Fruit fly (Drosophila melanogaster) ovary, adult (tissue): Measurements from ENCODE around the gene CG13022.
A peak's percentile ranks its signal among the peaks of the same experiment; 100 is the strongest.

ENCODE experiments used
- CG17801 ChIP-seq: fragments of 200-800 bp; optimal IDR thresholded peaks from 2 replicates; lab custom pipeline; 2019; ENCODE audit warnings: missing biosample characterization, mild to moderate bottlenecking, missing genetic modification characterization, moderate library complexity; ENCODE audit not compliant: partially characterized antibody

The CG13022 gene

dm6 chr3L:16917409-16918173, 21.2 kb downstream of the CG13022 start:
- TF ChIP-seq CG17801 (GFP tag; lab: Kevin White, UChicago): no peak

dm6 chr3L:16915766-16916476, 22.8 kb downstream of the CG13022 start:
- TF ChIP-seq CG17801 (GFP tag; lab: Kevin White, UChicago): peak; percentile 25

dm6 chr3L:16914113-16914512, 24.6 kb downstream of the CG13022 start:
- no peak for TF ChIP-seq CG17801 (GFP tag; lab: Kevin White, UChicago)

- TF ChIP-seq CG17801 (GFP tag; lab: Kevin White, UChicago): no peak
Observed at dm6 chr3L:16910466-16910865, 28.3 kb downstream of the CG13022 start.

dm6 chr3L:16896408-16896807, 42.3 kb downstream of the CG13022 start:
- no peak for TF ChIP-seq CG17801 (GFP tag; lab: Kevin White, UChicago)

dm6 chr3L:16893647-16894046, 45.1 kb downstream of the CG13022 start:
- no peak for TF ChIP-seq CG17801 (GFP tag; lab: Kevin White, UChicago)

dm6 chr3L:16892728-16893271, 46.0 kb downstream of the CG13022 start:
- TF ChIP-seq CG17801 (GFP tag; lab: Kevin White, UChicago): no peak

dm6 chr3L:16891914-16892313, 46.8 kb downstream of the CG13022 start:
- no peak for TF ChIP-seq CG17801 (GFP tag; lab: Kevin White, UChicago)

- peak; percentile 74 for TF ChIP-seq CG17801 (GFP tag; lab: Kevin White, UChicago)
Observed at dm6 chr3L:16890650-16891336, 48.0 kb downstream of the CG13022 start.

dm6 chr3L:16889545-16889944, 49.2 kb downstream of the CG13022 start:
- no peak for TF ChIP-seq CG17801 (GFP tag; lab: Kevin White, UChicago)
